Worm (Caenorhabditis elegans) whole organism, young adult: ENCODE data around the gene nlp-56.

Experiments
- B0261.1 ChIP-seq: sonication (generic microtip); optimal IDR thresholded peaks from 2 replicates; lab custom pipeline; 2016; ENCODE audit warnings: mild to moderate bottlenecking, missing genetic modification characterization, moderate library complexity, missing compliant biosample characterization
- B0336.3 ChIP-seq: fragments of 200-800 bp; sonication (Bioruptor generic); IDR thresholded peaks from 2 replicates; pipeline ENCODE4 v1.3.6; 2022; ENCODE audit warnings: missing genetic modification characterization, missing compliant biosample characterization
- F10E7.11 ChIP-seq: sonication (generic microtip); optimal IDR thresholded peaks from 2 replicates; lab custom pipeline; 2017; ENCODE audit warnings: mild to moderate bottlenecking, missing genetic modification characterization, moderate library complexity, missing compliant biosample characterization
- F22D6.2 ChIP-seq: sonication (generic microtip); optimal IDR thresholded peaks from 2 replicates; lab custom pipeline; 2016; ENCODE audit warnings: mild to moderate bottlenecking, missing genetic modification characterization, missing compliant biosample characterization
- F33H1.4 ChIP-seq: fragments of 200-800 bp; sonication (Bioruptor generic); IDR thresholded peaks from 2 replicates; pipeline ENCODE4 v1.3.6; 2022; ENCODE audit warnings: missing genetic modification reagents, missing genetic modification characterization, missing compliant biosample characterization
- F49E8.2 ChIP-seq: sonication (generic microtip); optimal IDR thresholded peaks from 3 replicates; lab custom pipeline; 2017; ENCODE audit warnings: missing genetic modification characterization, mild to moderate bottlenecking, missing compliant biosample characterization, antibody characterized with exemption, moderate library complexity; ENCODE audit not compliant: insufficient read depth
- F55B11.4 ChIP-seq: sonication (generic microtip); optimal IDR thresholded peaks from 2 replicates; lab custom pipeline; 2016; ENCODE audit warnings: missing compliant biosample characterization, missing genetic modification characterization, borderline replicate concordance; ENCODE audit not compliant: insufficient read depth
- K11D2.4 ChIP-seq: fragments of 200-800 bp; sonication (Bioruptor generic); IDR thresholded peaks from 2 replicates; pipeline ENCODE4 v1.3.6; 2022; ENCODE audit warnings: missing genetic modification reagents, missing genetic modification characterization, missing compliant biosample characterization
- T07F8.4 ChIP-seq: sonication (generic microtip); optimal IDR thresholded peaks from 2 replicates; lab custom pipeline; 2016; ENCODE audit warnings: mild to moderate bottlenecking, missing genetic modification characterization, moderate library complexity, missing compliant biosample characterization
- Y53F4B.3 ChIP-seq: fragments of 200-800 bp; sonication (Bioruptor generic); IDR thresholded peaks from 2 replicates; pipeline ENCODE4 v1.3.6; 2022; ENCODE audit warnings: missing genetic modification reagents, missing genetic modification characterization, missing compliant biosample characterization
- Y53G8AR.9 ChIP-seq: fragments of 200-800 bp; sonication (Bioruptor generic); conservative IDR thresholded peaks from 2 replicates; pipeline ENCODE4 v1.3.6; 2022; ENCODE audit warnings: missing genetic modification reagents, missing genetic modification characterization, missing compliant biosample characterization
- Y67H2A.10 ChIP-seq: fragments of 200-800 bp; sonication (Bioruptor generic); conservative IDR thresholded peaks from 2 replicates; pipeline ENCODE4 v1.3.6; 2022; ENCODE audit warnings: missing genetic modification reagents, missing genetic modification characterization, missing compliant biosample characterization
- ZK185.1 ChIP-seq: sonication (generic microtip); optimal IDR thresholded peaks from 2 replicates; lab custom pipeline; 2016; ENCODE audit warnings: mild to moderate bottlenecking, missing genetic modification characterization, missing compliant biosample characterization; ENCODE audit not compliant: poor library complexity, severe bottlenecking
- aptf-2 ChIP-seq: fragments of 200-800 bp; sonication (Bioruptor generic); conservative IDR thresholded peaks from 2 replicates; pipeline ENCODE4 v1.3.6; 2022; ENCODE audit warnings: missing genetic modification reagents, missing genetic modification characterization, missing compliant biosample characterization
- atf-7 ChIP-seq: sonication (generic microtip); optimal IDR thresholded peaks from 2 replicates; lab custom pipeline; 2017; ENCODE audit warnings: mild to moderate bottlenecking, missing genetic modification characterization, missing compliant biosample characterization
- attf-6 ChIP-seq: fragments of 200-800 bp; sonication (Bioruptor generic); IDR thresholded peaks from 2 replicates; pipeline ENCODE4 v1.3.6; 2022; ENCODE audit warnings: missing genetic modification reagents, missing genetic modification characterization, missing compliant biosample characterization
- bed-2 ChIP-seq: fragments of 200-800 bp; sonication (Bioruptor generic); IDR thresholded peaks from 2 replicates; pipeline ENCODE4 v1.3.6; 2022; ENCODE audit warnings: missing genetic modification reagents, missing genetic modification characterization, missing compliant biosample characterization
- ccch-3 ChIP-seq: fragments of 200-800 bp; sonication (Bioruptor generic); optimal IDR thresholded peaks from 2 replicates; lab custom pipeline; 2018; ENCODE audit warnings: mild to moderate bottlenecking, missing genetic modification characterization, missing compliant biosample characterization
- cebp-2 ChIP-seq: fragments of 200-800 bp; sonication (Bioruptor generic); IDR thresholded peaks from 2 replicates; pipeline ENCODE4 v1.3.6; 2022; ENCODE audit warnings: missing genetic modification characterization, missing compliant biosample characterization
- ceh-40 ChIP-seq: fragments of 200-800 bp; sonication (Bioruptor generic); IDR thresholded peaks from 2 replicates; pipeline ENCODE4 v1.3.6; 2022; ENCODE audit warnings: missing genetic modification characterization, missing compliant biosample characterization
- dox-1 ChIP-seq: fragments of 200-800 bp; sonication (Bioruptor generic); IDR thresholded peaks from 2 replicates; pipeline ENCODE4 v1.3.6; 2022; ENCODE audit warnings: missing genetic modification reagents, missing genetic modification characterization, missing compliant biosample characterization
- dpff-1 ChIP-seq: sonication (generic microtip); optimal IDR thresholded peaks from 2 replicates; lab custom pipeline; 2017; ENCODE audit warnings: mild to moderate bottlenecking, missing genetic modification characterization, missing compliant biosample characterization
- dpl-1 ChIP-seq: fragments of 150-350 bp; optimal IDR thresholded peaks from 2 replicates; lab custom pipeline; 2014; ENCODE audit warnings: missing biosample characterization, missing genetic modification reagents, missing genetic modification characterization
- efl-1 ChIP-seq: fragments of 150-350 bp; optimal IDR thresholded peaks from 2 replicates; lab custom pipeline; 2014; ENCODE audit warnings: missing biosample characterization, missing genetic modification reagents, missing genetic modification characterization
- egl-18 ChIP-seq: fragments of 200-800 bp; sonication (Bioruptor generic); IDR thresholded peaks from 2 replicates; pipeline ENCODE4 v1.3.6; 2022; ENCODE audit warnings: missing genetic modification reagents, missing genetic modification characterization, missing compliant biosample characterization
- ets-4 ChIP-seq: fragments of 200-800 bp; sonication (Bioruptor generic); optimal IDR thresholded peaks from 2 replicates; lab custom pipeline; 2018; ENCODE audit warnings: mild to moderate bottlenecking, missing genetic modification characterization, missing compliant biosample characterization
- gei-17 ChIP-seq: fragments of 200-800 bp; sonication (Bioruptor generic); optimal IDR thresholded peaks from 2 replicates; lab custom pipeline; 2018; ENCODE audit warnings: mild to moderate bottlenecking, missing genetic modification characterization, missing compliant biosample characterization
- him-1 ChIP-seq: sonication (generic microtip); optimal IDR thresholded peaks from 2 replicates; lab custom pipeline; 2016; ENCODE audit warnings: missing genotype, missing genetic modification reagents, missing genetic modification characterization, missing compliant biosample characterization
- hlh-12 ChIP-seq: sonication (generic microtip); optimal IDR thresholded peaks from 2 replicates; lab custom pipeline; 2016; ENCODE audit warnings: missing genetic modification characterization, missing compliant biosample characterization
- hmg-1.2 ChIP-seq: fragments of 200-800 bp; sonication (Bioruptor generic); IDR thresholded peaks from 2 replicates; pipeline ENCODE4 v1.3.6; 2022; ENCODE audit warnings: missing genetic modification reagents, missing genetic modification characterization, missing compliant biosample characterization
- let-607 ChIP-seq, 2 experiments: fragments of 200-800 bp in 1 of 2; sonication (Bioruptor generic) in 1 of 2; sonication (generic microtip) in 1 of 2; optimal IDR thresholded peaks; 2 replicates each; lab custom pipeline; 2016 to 2018; ENCODE audit warnings: mild to moderate bottlenecking in 2 of 2, missing compliant biosample characterization in 2 of 2, missing genetic modification characterization in 2 of 2, moderate library complexity in 2 of 2, missing genotype in 1 of 2
- lin-26 ChIP-seq: fragments of 200-800 bp; sonication (Bioruptor generic); IDR thresholded peaks from 2 replicates; pipeline ENCODE4 v1.3.6; 2022; ENCODE audit warnings: missing genetic modification reagents, missing genetic modification characterization, missing compliant biosample characterization
- lin-40 ChIP-seq: sonication (generic microtip); optimal IDR thresholded peaks from 2 replicates; lab custom pipeline; 2016; ENCODE audit warnings: missing genetic modification characterization, mild to moderate bottlenecking, missing compliant biosample characterization, missing genotype, missing genetic modification reagents
- lin-54 ChIP-seq: fragments of 200-800 bp; sonication (Bioruptor generic); optimal IDR thresholded peaks from 2 replicates; lab custom pipeline; 2018; ENCODE audit warnings: mild to moderate bottlenecking, missing genetic modification characterization, missing compliant biosample characterization
- madf-6 ChIP-seq: fragments of 200-800 bp; sonication (Bioruptor generic); IDR thresholded peaks from 2 replicates; pipeline ENCODE4 v1.3.6; 2022; ENCODE audit warnings: missing genetic modification reagents, missing genetic modification characterization, missing compliant biosample characterization
- mcd-1 ChIP-seq: fragments of 200-800 bp; sonication (Bioruptor generic); IDR thresholded peaks from 2 replicates; pipeline ENCODE4 v1.3.6; 2022; ENCODE audit warnings: missing genetic modification reagents, missing genetic modification characterization, missing compliant biosample characterization
- nfya-2 ChIP-seq: fragments of 200-800 bp; sonication (Bioruptor generic); IDR thresholded peaks from 2 replicates; pipeline ENCODE4 v1.3.6; 2022; ENCODE audit warnings: missing genetic modification reagents, missing genetic modification characterization, missing compliant biosample characterization
- nhr-27 ChIP-seq: fragments of 200-800 bp; sonication (Bioruptor generic); optimal IDR thresholded peaks from 2 replicates; lab custom pipeline; 2018; ENCODE audit warnings: mild to moderate bottlenecking, missing genetic modification characterization, moderate library complexity, missing compliant biosample characterization
- pbrm-1 ChIP-seq: fragments of 200-800 bp; sonication (Bioruptor generic); IDR thresholded peaks from 2 replicates; pipeline ENCODE4 v1.3.6; 2022; ENCODE audit warnings: missing genetic modification reagents, missing genetic modification characterization, missing compliant biosample characterization
- pha-4 ChIP-seq: fragments of 150-350 bp; sonication (generic microtip); optimal IDR thresholded peaks from 2 replicates; lab custom pipeline; 2014; ENCODE audit warnings: missing biosample characterization, missing genetic modification reagents, missing genetic modification characterization
- rcor-1 ChIP-seq: fragments of 200-800 bp; sonication (Bioruptor generic); IDR thresholded peaks from 2 replicates; pipeline ENCODE4 v1.3.6; 2022; ENCODE audit warnings: missing genetic modification reagents, missing genetic modification characterization, missing compliant biosample characterization
- repo-1 ChIP-seq: sonication (generic microtip); optimal IDR thresholded peaks from 2 replicates; lab custom pipeline; 2017; ENCODE audit warnings: mild to moderate bottlenecking, missing genetic modification characterization, missing compliant biosample characterization
- snpc-3.4 ChIP-seq: sonication (generic microtip); optimal IDR thresholded peaks from 2 replicates; lab custom pipeline; 2017; ENCODE audit warnings: missing genetic modification characterization, mild to moderate bottlenecking, missing compliant biosample characterization, antibody characterized with exemption, moderate library complexity, missing genotype, missing genetic modification reagents
- snpc-4 ChIP-seq, 5 experiments: fragments of 150-350 bp in 1 of 5; sonication (generic microtip) in 4 of 5; optimal IDR thresholded peaks; 2 replicates each; lab custom pipeline; 2014 to 2018; ENCODE audit warnings: missing genetic modification characterization in 5 of 5, missing biosample characterization in 3 of 5, antibody characterized with exemption in 2 of 5, mild to moderate bottlenecking in 2 of 5, missing compliant biosample characterization in 2 of 5, missing genotype in 2 of 5, moderate library complexity in 2 of 5, missing genetic modification reagents in 1 of 5
- tbp1 ChIP-seq: fragments of 200-800 bp; sonication (Bioruptor generic); optimal IDR thresholded peaks from 2 replicates; lab custom pipeline; 2018; ENCODE audit warnings: mild to moderate bottlenecking, missing genetic modification characterization, missing compliant biosample characterization
- zfh-2 ChIP-seq: fragments of 200-800 bp; sonication (Bioruptor generic); conservative IDR thresholded peaks from 2 replicates; pipeline ENCODE4 v1.3.6; 2022; ENCODE audit warnings: missing genetic modification reagents, missing genetic modification characterization, missing compliant biosample characterization
- ztf-6 ChIP-seq: fragments of 200-800 bp; sonication (Bioruptor generic); IDR thresholded peaks from 2 replicates; pipeline ENCODE4 v1.3.6; 2022; ENCODE audit warnings: missing genetic modification reagents, missing genetic modification characterization, missing compliant biosample characterization

nlp-56 gene

DNA sequence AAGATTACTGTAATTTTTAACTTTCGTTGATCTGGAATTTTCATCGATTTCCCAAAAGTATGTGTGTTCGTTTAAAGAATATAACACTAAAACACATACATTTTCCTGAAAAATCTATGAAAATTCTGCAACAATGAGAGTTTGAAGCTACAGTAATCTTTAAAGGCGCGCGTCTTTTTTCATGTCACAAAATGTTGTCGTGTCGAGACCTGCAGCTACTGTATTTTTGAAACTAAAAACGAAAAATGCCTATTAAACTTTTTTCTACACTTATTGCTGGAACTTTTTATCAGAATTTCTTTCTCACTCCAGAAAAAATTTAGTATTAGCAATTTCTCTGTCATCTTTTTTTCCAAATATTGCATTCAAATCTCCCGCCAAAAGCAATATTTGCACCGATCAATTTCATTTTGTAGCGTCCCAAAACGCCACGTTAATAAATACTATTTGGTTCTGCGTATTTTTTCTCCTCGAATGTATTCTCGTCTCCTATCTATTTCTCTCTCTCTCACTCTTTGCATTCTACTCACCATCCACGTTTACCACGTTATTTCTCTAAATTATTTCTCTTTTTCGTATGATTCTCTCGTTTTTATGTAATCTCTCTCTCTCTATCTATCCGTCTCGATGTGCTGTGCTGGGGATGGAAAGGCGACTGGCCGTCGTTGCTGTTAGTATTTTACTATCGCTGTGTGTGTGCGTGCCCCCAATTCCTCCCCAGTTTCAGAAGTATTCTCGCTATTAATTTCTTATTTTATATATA lies 2.0 kb upstream of the nlp-56 start, which contains the start of gene melo-1 (continued):
- TF ChIP-seq ets-4 (no peak), K11D2.4 (no peak), bed-2 (GFP tag; lab: Robert Waterston, UW) (no peak), ZK185.1 (tag; lab: Kevin White, UChicago) (no peak), nfya-2 (GFP tag; lab: Robert Waterston, UW) (no peak), F22D6.2 (no peak), F10E7.11 (tag; lab: Kevin White, UChicago) (no peak), F55B11.4 (no peak), F49E8.2 (tag; lab: Kevin White, UChicago) (no peak), hmg-1.2 (GFP tag; lab: Robert Waterston, UW) (peak; percentile 94), snpc-3.4 (no peak), Y53F4B.3 (GFP tag; lab: Robert Waterston, UW) (no peak), madf-6 (GFP tag; lab: Robert Waterston, UW) (no peak), dox-1 (GFP tag; lab: Robert Waterston, UW) (peak; percentile 39; the same call in 1 of the 2 replicates), gei-17 (GFP tag; lab: Kevin White, UChicago) (no peak), ceh-40 (GFP tag; lab: Robert Waterston, UW) (no peak), aptf-2 (GFP tag; lab: Robert Waterston, UW) (no peak), ccch-3 (GFP tag; lab: Kevin White, UChicago) (no peak), zfh-2 (no peak), B0261.1 (no peak), F33H1.4 (GFP tag; lab: Robert Waterston, UW) (peak; percentile 38; the same call in 1 of the 2 replicates), him-1 (tag; lab: Kevin White, UChicago) (no peak), T07F8.4 (tag; lab: Kevin White, UChicago) (no peak), dpl-1 (GFP tag; lab: Kevin White, UChicago) (no peak), repo-1 (tag; lab: Kevin White, UChicago) (no peak), hlh-12 (tag; lab: Kevin White, UChicago) (no peak), B0336.3 (GFP tag; lab: Robert Waterston, UW) (0 out of 2 replicates have a peak, but pooled peaks have one; percentile 18), cebp-2 (GFP tag; lab: Robert Waterston, UW) (no peak), let-607 (tag; optimal IDR thresholded peaks at IDR 0.05; lab: Kevin White, UChicago) (peak; percentile 76 to 80), mcd-1 (GFP tag; lab: Robert Waterston, UW) (no peak), Y67H2A.10 (GFP tag; lab: Robert Waterston, UW) (no peak), snpc-4 (GFP tag; optimal IDR thresholded peaks at IDR 0.05; lab: Kevin White, UChicago) (no peak), snpc-4 (tag; optimal IDR thresholded peaks at IDR 0.05; lab: Kevin White, UChicago) (peak; percentile 8 to 67 (median 40)), ztf-6 (GFP tag; lab: Robert Waterston, UW) (no peak), pbrm-1 (GFP tag; lab: Robert Waterston, UW) (peak; percentile 22; the same call in 1 of the 2 replicates), pha-4 (no peak), rcor-1 (no peak), Y53G8AR.9 (GFP tag; lab: Robert Waterston, UW) (no peak), attf-6 (0 out of 2 replicates have a peak, but pooled peaks have one; percentile 14), lin-40 (tag; lab: Kevin White, UChicago) (peak; percentile 7), dpff-1 (no peak), tbp1 (GFP tag; lab: Kevin White, UChicago) (no peak), lin-54 (GFP tag; lab: Kevin White, UChicago) (peak; percentile 23), efl-1 (GFP tag; lab: Kevin White, UChicago) (no peak), nhr-27 (tag; lab: Kevin White, UChicago) (no peak), egl-18 (no peak), lin-26 (no peak), atf-7 (tag; lab: Kevin White, UChicago) (no peak)
